Worm (Caenorhabditis elegans): ENCODE data around the gene F54H5.14.

DNA sequence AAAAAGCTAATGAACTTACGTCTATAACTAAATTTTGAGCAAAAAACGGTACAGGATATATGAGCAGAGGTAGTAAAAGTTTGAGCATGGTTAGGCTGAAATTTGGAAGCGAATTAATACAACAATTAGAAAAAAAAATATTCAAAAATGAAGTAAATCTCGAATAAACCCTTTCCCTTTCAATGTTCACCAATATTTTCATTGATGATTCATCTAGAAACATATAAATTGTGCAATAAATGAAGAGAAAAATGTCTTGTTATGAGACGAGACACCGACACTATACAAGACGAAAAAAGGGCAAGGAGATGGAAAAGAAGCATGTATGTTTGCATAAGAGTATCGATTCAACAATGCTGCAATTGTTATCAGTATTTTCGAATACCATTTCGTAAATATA is at the start of gene F54H5.14:
- TF ChIP-seq snpc-4 (tag; optimal IDR thresholded peaks at IDR 0.05) (no peak), aly-2 (tag; optimal IDR thresholded peaks at IDR 0.05) (no peak), mdl-1 (tag; optimal IDR thresholded peaks at IDR 0.05) (no peak), crh-2 (tag; optimal IDR thresholded peaks at IDR 0.05) (no peak), unc-39 (tag; optimal IDR thresholded peaks at IDR 0.05) (no peak), lin-39 (tag; optimal IDR thresholded peaks at IDR 0.05) (no peak), ceh-82 (tag; optimal IDR thresholded peaks at IDR 0.05) (no peak), blmp-1 (tag; optimal IDR thresholded peaks at IDR 0.05; ENCODE audit: insufficient read depth) (no peak)

Measured in whole organism, L2 larva.